Worm (Caenorhabditis elegans) whole organism, early embryonic: ENCODE results near the gene T22E5.6.

Source experiments
- B0310.2 ChIP-seq: sonication (generic microtip); optimal IDR thresholded peaks from 2 replicates; lab custom pipeline; 2016; ENCODE audit warnings: mild to moderate bottlenecking, missing genetic modification characterization, missing compliant biosample characterization
- F13C5.2 ChIP-seq: sonication (generic microtip); optimal IDR thresholded peaks from 2 replicates; lab custom pipeline; 2017; ENCODE audit warnings: mild to moderate bottlenecking, missing genetic modification characterization, inconsistent platforms, missing compliant biosample characterization
- aly-1 ChIP-seq: sonication (generic microtip); optimal IDR thresholded peaks from 2 replicates; lab custom pipeline; 2016; ENCODE audit warnings: missing genetic modification characterization, missing compliant biosample characterization
- ama-1 ChIP-seq: fragments of 150-350 bp; optimal IDR thresholded peaks from 2 replicates; lab custom pipeline; 2014
- ceh-13 ChIP-seq: fragments of 200-800 bp; sonication (Bioruptor generic); optimal IDR thresholded peaks from 2 replicates; lab custom pipeline; 2018; ENCODE audit warnings: mild to moderate bottlenecking, missing genetic modification characterization, missing compliant biosample characterization
- ceh-36 ChIP-seq: sonication (generic microtip); optimal IDR thresholded peaks from 2 replicates; lab custom pipeline; 2016; ENCODE audit warnings: missing genetic modification characterization, inconsistent platforms, missing compliant biosample characterization
- ets-7 ChIP-seq: sonication (generic microtip); optimal IDR thresholded peaks from 2 replicates; lab custom pipeline; 2016; ENCODE audit warnings: missing genotype, missing genetic modification characterization, missing compliant biosample characterization
- flt-1 ChIP-seq: fragments of 200-800 bp; sonication (Bioruptor generic); IDR thresholded peaks from 2 replicates; pipeline ENCODE4 v1.3.6; 2022; ENCODE audit warnings: missing genetic modification characterization, missing compliant biosample characterization
- hmbx-1 ChIP-seq: sonication (generic microtip); optimal IDR thresholded peaks from 2 replicates; lab custom pipeline; 2016; ENCODE audit warnings: mild to moderate bottlenecking, missing genetic modification characterization, missing compliant biosample characterization
- hmg-4 ChIP-seq: fragments of 200-800 bp; sonication (Bioruptor generic); optimal IDR thresholded peaks from 2 replicates; lab custom pipeline; 2018; ENCODE audit warnings: mild to moderate bottlenecking, missing genetic modification characterization, missing compliant biosample characterization
- hnd-1 ChIP-seq: sonication (generic microtip); optimal IDR thresholded peaks from 2 replicates; lab custom pipeline; 2016; ENCODE audit warnings: missing genetic modification characterization, missing compliant biosample characterization
- pes-1 ChIP-seq: fragments of 200-800 bp; sonication (Bioruptor generic); IDR thresholded peaks from 2 replicates; pipeline ENCODE4 v1.3.6; 2022; ENCODE audit warnings: missing genetic modification reagents, missing genetic modification characterization, missing compliant biosample characterization
- scrt-1 ChIP-seq: fragments of 200-800 bp; sonication (Bioruptor generic); IDR thresholded peaks from 2 replicates; pipeline ENCODE4 v1.3.6; 2022; ENCODE audit warnings: missing genetic modification characterization, missing compliant biosample characterization
- sea-1 ChIP-seq: fragments of 200-800 bp; sonication (Bioruptor generic); conservative IDR thresholded peaks from 2 replicates; pipeline ENCODE4 v1.3.6; 2022; ENCODE audit warnings: missing genetic modification characterization, missing compliant biosample characterization
- tbx-11 ChIP-seq: fragments of 200-800 bp; sonication (Bioruptor generic); IDR thresholded peaks from 2 replicates; pipeline ENCODE4 v1.3.6; 2022; ENCODE audit warnings: missing genetic modification characterization, missing compliant biosample characterization
- tbx-37 ChIP-seq: fragments of 200-800 bp; sonication (Bioruptor generic); conservative IDR thresholded peaks from 2 replicates; pipeline ENCODE4 v1.3.6; 2022; ENCODE audit warnings: missing genetic modification reagents, missing genetic modification characterization, missing compliant biosample characterization
- tra-4 ChIP-seq: sonication (generic microtip); optimal IDR thresholded peaks from 2 replicates; lab custom pipeline; 2017; ENCODE audit warnings: missing genetic modification characterization, missing compliant biosample characterization

Gene T22E5.6

DNA sequence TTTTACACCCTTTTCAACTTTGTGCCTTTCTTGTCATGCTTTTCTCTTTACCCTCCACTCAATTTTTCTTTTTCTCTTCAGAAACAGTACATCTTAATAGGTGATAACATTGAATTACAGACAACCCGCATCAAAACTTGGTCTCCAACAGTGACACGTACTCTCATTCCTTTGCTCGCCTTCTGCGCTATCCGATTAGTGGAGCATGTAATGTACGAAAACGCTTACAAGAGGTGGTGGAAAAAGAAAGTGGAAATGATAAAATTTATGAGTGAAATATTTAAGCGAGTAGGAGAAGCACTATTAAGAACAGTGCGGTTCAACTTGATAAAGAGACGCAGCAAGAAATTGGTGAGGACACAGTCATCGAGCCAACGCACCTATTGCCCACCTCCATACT lies 40.4 kb upstream of the T22E5.6 start, which contains the start of gene pept-1:
pept-1 (plus strand) TSS at position 306 of the 400 bp plus-strand sequence.
- TF ChIP-seq tra-4 (tag; lab: Kevin White, UChicago): no peak

- TF ChIP-seq hmg-4 (GFP tag; lab: Kevin White, UChicago): no peak
Measured at ce11 chrX:6455157-6455556, 39.0 kb upstream of the T22E5.6 start, which contains the start of gene nas-33. TSS of gene nas-33 (minus strand) at chrX:6455257.

DNA sequence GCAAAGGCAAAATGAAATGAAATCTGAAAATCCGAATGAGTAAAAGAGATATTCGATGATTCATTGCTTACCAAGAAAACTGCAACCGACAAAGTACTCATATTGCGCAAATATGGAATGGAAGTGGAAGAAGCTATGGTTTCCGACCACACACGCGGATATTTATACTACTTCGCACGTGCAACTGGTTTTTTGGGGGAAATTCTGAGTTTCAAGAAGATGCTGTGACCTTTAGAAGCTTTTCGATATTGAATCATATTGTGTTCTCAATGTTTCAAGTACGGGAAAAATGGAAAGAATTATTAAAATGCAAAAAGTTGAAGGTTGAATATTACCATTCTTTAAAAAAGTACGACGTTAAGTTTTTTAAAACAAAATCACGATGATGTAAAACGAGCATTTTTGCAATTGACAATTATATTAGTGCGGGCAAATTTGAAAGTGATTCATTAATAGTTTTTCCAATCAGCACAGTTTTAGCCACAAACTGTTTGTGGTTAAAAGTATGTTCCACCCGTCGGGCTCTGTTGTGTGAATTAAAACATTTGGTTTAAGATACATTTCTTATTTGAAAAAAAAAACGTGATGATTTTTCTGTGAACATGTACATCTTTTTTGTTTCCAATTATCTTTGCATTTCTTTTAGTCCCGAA lies 34.8 kb upstream of the T22E5.6 start, which contains the start of the genes grl-6 and K10C2.6:
grl-6 (minus strand) TSS at position 101 of the 653 bp plus-strand sequence.
K10C2.6 (plus strand) TSS at position 603 of the 653 bp plus-strand sequence.
- TF ChIP-seq tbx-37 (GFP tag; lab: Robert Waterston, UW) (no peak), scrt-1 (GFP tag; lab: Robert Waterston, UW) (no peak), ceh-36 (tag; lab: Kevin White, UChicago) (no peak), sea-1 (no peak), tbx-11 (no peak), aly-1 (tag; lab: Kevin White, UChicago) (no peak), B0310.2 (tag; lab: Kevin White, UChicago) (no peak), ets-7 (tag; lab: Kevin White, UChicago) (no peak), tra-4 (tag; lab: Kevin White, UChicago) (no peak), ceh-13 (GFP tag; lab: Kevin White, UChicago) (no peak), pes-1 (GFP tag; lab: Robert Waterston, UW) (no peak), flt-1 (GFP tag; lab: Robert Waterston, UW) (no peak), hmg-4 (GFP tag; lab: Kevin White, UChicago) (no peak)

- TF ChIP-seq flt-1 (GFP tag; lab: Robert Waterston, UW): no peak
- no peak for TF ChIP-seq F13C5.2 (tag; lab: Kevin White, UChicago)
- no peak for TF ChIP-seq aly-1 (tag; lab: Kevin White, UChicago)
- no peak for TF ChIP-seq scrt-1 (GFP tag; lab: Robert Waterston, UW)
- TF ChIP-seq hnd-1 (tag; lab: Kevin White, UChicago): no peak
Measured at ce11 chrX:6448866-6449400, 32.7 kb upstream of the T22E5.6 start, which contains the start of gene fah-1. TSS of gene fah-1 (minus strand) at chrX:6448916.

- no peak for TF ChIP-seq tbx-11
- no peak for TF ChIP-seq hmg-4 (GFP tag; lab: Kevin White, UChicago)
- TF ChIP-seq flt-1 (GFP tag; lab: Robert Waterston, UW): no peak
- TF ChIP-seq aly-1 (tag; lab: Kevin White, UChicago): no peak
- no peak for TF ChIP-seq ets-7 (tag; lab: Kevin White, UChicago)
- TF ChIP-seq pes-1 (GFP tag; lab: Robert Waterston, UW): no peak
- no peak for TF ChIP-seq ceh-36 (tag; lab: Kevin White, UChicago)
- TF ChIP-seq sea-1: no peak
Measured at ce11 chrX:6446564-6446963, 30.4 kb upstream of the T22E5.6 start, which contains the start of gene asp-14. TSS of gene asp-14 (minus strand) at chrX:6446664.

DNA sequence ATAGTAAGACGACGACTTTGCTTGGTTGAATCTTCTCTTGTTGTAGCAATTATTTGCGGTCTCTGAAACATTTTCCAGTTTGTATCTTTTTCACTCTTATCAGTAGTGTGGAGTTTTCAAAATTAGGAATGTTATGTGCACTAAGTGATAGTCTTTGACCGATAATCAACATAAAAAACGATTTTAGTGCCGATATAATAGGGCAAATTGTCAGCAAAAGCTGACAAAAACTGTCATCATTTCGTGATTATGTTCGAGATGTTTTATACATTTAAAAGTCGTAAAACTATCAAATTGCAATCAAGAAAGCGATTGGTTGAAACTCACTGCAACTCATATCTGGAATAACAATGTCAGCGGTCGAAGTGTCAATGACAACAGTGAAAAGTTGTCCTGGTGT lies 29.0 kb upstream of the T22E5.6 start:
- TF ChIP-seq pes-1 (GFP tag; lab: Robert Waterston, UW): no peak
- no peak for TF ChIP-seq ama-1 (lab: Kevin White, UChicago)
- no peak for TF ChIP-seq B0310.2 (tag; lab: Kevin White, UChicago)
- no peak for TF ChIP-seq ets-7 (tag; lab: Kevin White, UChicago)

ce11 chrX:6443373-6443772 lies 27.2 kb upstream of the T22E5.6 start, which contains the start of gene K10C2.7:
TSS of gene K10C2.7 (minus strand) at chrX:6443473.
- no peak for TF ChIP-seq ceh-13 (GFP tag; lab: Kevin White, UChicago)
- TF ChIP-seq ama-1 (lab: Kevin White, UChicago): no peak
- TF ChIP-seq sea-1: no peak
- TF ChIP-seq F13C5.2 (tag; lab: Kevin White, UChicago): no peak
- TF ChIP-seq flt-1 (GFP tag; lab: Robert Waterston, UW): no peak
- TF ChIP-seq hnd-1 (tag; lab: Kevin White, UChicago): no peak
- no peak for TF ChIP-seq tbx-37 (GFP tag; lab: Robert Waterston, UW)
- TF ChIP-seq ceh-36 (tag; lab: Kevin White, UChicago): no peak
- no peak for TF ChIP-seq hmg-4 (GFP tag; lab: Kevin White, UChicago)
- no peak for TF ChIP-seq tra-4 (tag; lab: Kevin White, UChicago)
- no peak for TF ChIP-seq hmbx-1
- no peak for TF ChIP-seq ets-7 (tag; lab: Kevin White, UChicago)
- no peak for TF ChIP-seq aly-1 (tag; lab: Kevin White, UChicago)

ce11 chrX:6440464-6440863 lies 24.3 kb upstream of the T22E5.6 start, which contains the start of gene K10C2.14:
TSS of gene K10C2.14 (minus strand) at chrX:6440564.
- no peak for TF ChIP-seq tbx-37 (GFP tag; lab: Robert Waterston, UW)
- no peak for TF ChIP-seq hnd-1 (tag; lab: Kevin White, UChicago)
- no peak for TF ChIP-seq F13C5.2 (tag; lab: Kevin White, UChicago)
- TF ChIP-seq ama-1 (lab: Kevin White, UChicago): no peak
- TF ChIP-seq aly-1 (tag; lab: Kevin White, UChicago): no peak
- no peak for TF ChIP-seq sea-1
- TF ChIP-seq pes-1 (GFP tag; lab: Robert Waterston, UW): no peak
- no peak for TF ChIP-seq flt-1 (GFP tag; lab: Robert Waterston, UW)
- TF ChIP-seq tbx-11: no peak
- TF ChIP-seq B0310.2 (tag; lab: Kevin White, UChicago): no peak
- no peak for TF ChIP-seq tra-4 (tag; lab: Kevin White, UChicago)
- no peak for TF ChIP-seq hmg-4 (GFP tag; lab: Kevin White, UChicago)
- no peak for TF ChIP-seq ceh-36 (tag; lab: Kevin White, UChicago)
